Worm (Caenorhabditis elegans) whole organism, L4 larva: ENCODE results near the gene Y45F10A.7.
"Not testable (repeated sequence)": the region's sequence is repeated elsewhere in the genome, so short reads cannot be mapped to it uniquely, and the experiment has no call there.

Experiments used
- R02D3.7 ChIP-seq: fragments of 150-350 bp; sonication (generic microtip); optimal IDR thresholded peaks from 3 replicates; lab custom pipeline; 2014; ENCODE audit warnings: missing biosample characterization, missing genetic modification characterization
- aha-1 ChIP-seq: fragments of 150-350 bp; peaks from one replicate; lab custom pipeline; 2014; ENCODE audit warnings: missing biosample characterization, missing genetic modification characterization
- ama-1 ChIP-seq: fragments of 150-350 bp; optimal IDR thresholded peaks from 2 replicates; lab custom pipeline; 2014; ENCODE audit warnings: inconsistent platforms, mixed read lengths
- cey-2 ChIP-seq: sonication (generic microtip); optimal IDR thresholded peaks from 3 replicates; lab custom pipeline; 2017; ENCODE audit warnings: missing genetic modification characterization, mild to moderate bottlenecking, missing compliant biosample characterization, antibody characterized with exemption, borderline replicate concordance; ENCODE audit not compliant: insufficient read depth
- ctbp-1 ChIP-seq: fragments of 200-800 bp; sonication (Bioruptor generic); IDR thresholded peaks from 2 replicates; pipeline ENCODE4 v1.3.6; 2022; ENCODE audit warnings: missing genetic modification reagents, missing genetic modification characterization, missing compliant biosample characterization
- daf-16 ChIP-seq, 3 experiments: sonication (generic microtip); optimal IDR thresholded peaks; 2 replicates each; lab custom pipeline; 2016 to 2017; ENCODE audit warnings: missing genetic modification characterization in 3 of 3, missing genetic modification reagents in 3 of 3, mild to moderate bottlenecking in 2 of 3, missing compliant biosample characterization in 2 of 3, missing biosample characterization in 1 of 3, moderate library complexity in 1 of 3
- daf-19 ChIP-seq: fragments of 200-800 bp; sonication (Bioruptor generic); conservative IDR thresholded peaks from 2 replicates; pipeline ENCODE4 v1.3.6; 2022; ENCODE audit warnings: missing genetic modification characterization, missing compliant biosample characterization
- dmd-8 ChIP-seq: fragments of 200-800 bp; sonication (Bioruptor generic); IDR thresholded peaks from 2 replicates; pipeline ENCODE4 v1.3.6; 2022; ENCODE audit warnings: missing genetic modification characterization, missing compliant biosample characterization
- duxl-1 ChIP-seq: sonication (generic microtip); optimal IDR thresholded peaks from 2 replicates; lab custom pipeline; 2016; ENCODE audit warnings: mild to moderate bottlenecking, missing genetic modification characterization, moderate library complexity, missing compliant biosample characterization; ENCODE audit not compliant: poor library complexity
- dve-1 ChIP-seq: sonication (generic microtip); optimal IDR thresholded peaks from 2 replicates; lab custom pipeline; 2017; ENCODE audit warnings: antibody characterized with exemption, mild to moderate bottlenecking, missing genetic modification characterization, missing compliant biosample characterization; ENCODE audit not compliant: insufficient read depth
- egl-43 ChIP-seq: fragments of 200-800 bp; sonication (Bioruptor generic); IDR thresholded peaks from 2 replicates; pipeline ENCODE4 v1.3.6; 2022; ENCODE audit warnings: missing genetic modification reagents, missing genetic modification characterization, missing compliant biosample characterization
- fkh-10 ChIP-seq: fragments of 150-350 bp; optimal IDR thresholded peaks from 2 replicates; lab custom pipeline; 2014; ENCODE audit warnings: missing biosample characterization, missing genetic modification reagents, missing genetic modification characterization
- hlh-11 ChIP-seq: fragments of 200-800 bp; sonication (Bioruptor generic); optimal IDR thresholded peaks from 2 replicates; lab custom pipeline; 2018; ENCODE audit warnings: mild to moderate bottlenecking, missing genetic modification characterization, missing compliant biosample characterization
- lim-7 ChIP-seq: fragments of 200-800 bp; sonication (Bioruptor generic); IDR thresholded peaks from 2 replicates; pipeline ENCODE4 v1.3.6; 2022; ENCODE audit warnings: missing genetic modification characterization, missing compliant biosample characterization
- lin-1 ChIP-seq: fragments of 200-800 bp; sonication (Bioruptor generic); IDR thresholded peaks from 2 replicates; pipeline ENCODE4 v1.3.6; 2022; ENCODE audit warnings: missing genetic modification reagents, missing genetic modification characterization, missing compliant biosample characterization
- lin-38 ChIP-seq: fragments of 200-800 bp; sonication (Bioruptor generic); IDR thresholded peaks from 2 replicates; pipeline ENCODE4 v1.3.6; 2022; ENCODE audit warnings: missing genetic modification reagents, missing genetic modification characterization, missing compliant biosample characterization
- mep-1 ChIP-seq: fragments of 150-350 bp; sonication (generic microtip); optimal IDR thresholded peaks from 3 replicates; lab custom pipeline; 2014; ENCODE audit warnings: missing biosample characterization, missing genetic modification characterization
- mes-2 ChIP-seq: sonication (generic microtip); optimal IDR thresholded peaks from 2 replicates; lab custom pipeline; 2016; ENCODE audit warnings: missing genotype, mild to moderate bottlenecking, missing genetic modification characterization, missing compliant biosample characterization; ENCODE audit not compliant: poor library complexity, severe bottlenecking
- mxl-3 ChIP-seq: fragments of 200-800 bp; sonication (Bioruptor generic); optimal IDR thresholded peaks from 2 replicates; lab custom pipeline; 2018; ENCODE audit warnings: mild to moderate bottlenecking, missing genetic modification characterization, missing compliant biosample characterization
- nhr-28 ChIP-seq: fragments of 150-350 bp; optimal IDR thresholded peaks from 2 replicates; lab custom pipeline; 2014; ENCODE audit warnings: missing biosample characterization, missing genetic modification characterization
- nhr-41 ChIP-seq: fragments of 200-800 bp; sonication (Bioruptor generic); IDR thresholded peaks from 2 replicates; pipeline ENCODE4 v1.3.6; 2022; ENCODE audit warnings: missing genetic modification reagents, missing genetic modification characterization, missing compliant biosample characterization
- nhr-42 ChIP-seq: fragments of 200-800 bp; sonication (Bioruptor generic); IDR thresholded peaks from 2 replicates; pipeline ENCODE4 v1.3.6; 2022; ENCODE audit warnings: missing genetic modification characterization, missing compliant biosample characterization
- nhr-76 ChIP-seq: fragments of 150-350 bp; optimal IDR thresholded peaks from 2 replicates; lab custom pipeline; 2014; ENCODE audit warnings: missing biosample characterization, missing genetic modification characterization
- pha-4 ChIP-seq, 2 experiments: fragments of 150-350 bp in 1 of 2; fragments of 200-800 bp in 1 of 2; sonication (Bioruptor generic) in 1 of 2; IDR thresholded peaks in 1 of 2; optimal IDR thresholded peaks in 1 of 2; 2 replicates each; pipeline versions ENCODE4 v1.3.6 to Lab custom; 2014 to 2022; ENCODE audit warnings: missing genetic modification characterization in 2 of 2, missing genetic modification reagents in 2 of 2, missing biosample characterization in 1 of 2, missing compliant biosample characterization in 1 of 2
- rbr-2 ChIP-seq: sonication (generic microtip); optimal IDR thresholded peaks from 2 replicates; lab custom pipeline; 2016; ENCODE audit warnings: missing genotype, missing genetic modification characterization, missing compliant biosample characterization
- snpc-1.2 ChIP-seq: fragments of 200-800 bp; sonication (Bioruptor generic); IDR thresholded peaks from 2 replicates; pipeline ENCODE4 v1.3.6; 2022; ENCODE audit warnings: missing genetic modification reagents, missing genetic modification characterization, missing compliant biosample characterization
- unc-130 ChIP-seq: sonication (generic microtip); optimal IDR thresholded peaks from 2 replicates; lab custom pipeline; 2016; ENCODE audit warnings: missing genetic modification reagents, missing genetic modification characterization, missing compliant biosample characterization
- unc-62 ChIP-seq, 3 experiments: fragments of 150-350 bp in 1 of 3; sonication (generic microtip); optimal IDR thresholded peaks in 2 of 3; peaks in 1 of 3; 1 replicate in 1 of 3; 2 replicates in 2 of 3; lab custom pipeline; 2014 to 2017; ENCODE audit warnings: missing biosample characterization in 3 of 3, missing genetic modification characterization in 3 of 3, missing genetic modification reagents in 3 of 3, missing genotype in 1 of 3
- ztf-7 ChIP-seq: fragments of 150-350 bp; optimal IDR thresholded peaks from 2 replicates; lab custom pipeline; 2014; ENCODE audit warnings: missing biosample characterization, missing genetic modification characterization

The Y45F10A.7 gene

ce11 chrIV:13502806-13503363, 10.5 kb downstream of the Y45F10A.7 start, which contains the start of gene tbc-9:
Gene tbc-9 (minus strand): TSS chrIV:13502856.
- TF ChIP-seq nhr-42 (no peak), pha-4 (GFP tag; IDR thresholded peaks at IDR 0.05; lab: Robert Waterston, UW) (no peak), pha-4 (tag; optimal IDR thresholded peaks at IDR 0.05; lab: Kevin White, UChicago) (peak; percentile 51), daf-16 (GFP tag; optimal IDR thresholded peaks at IDR 0.05; lab: Kevin White, UChicago) (no peak), daf-16 (tag; optimal IDR thresholded peaks at IDR 0.05; lab: Kevin White, UChicago) (peak; percentile 57), ama-1 (lab: Kevin White, UChicago) (no peak), mes-2 (tag; lab: Kevin White, UChicago) (peak; percentile 6), duxl-1 (tag; lab: Kevin White, UChicago) (no peak), mep-1 (tag; lab: Kevin White, UChicago) (no peak), rbr-2 (tag; lab: Kevin White, UChicago) (no peak)

- TF ChIP-seq mes-2 (tag; lab: Kevin White, UChicago) (peak; percentile 13), unc-130 (GFP tag; lab: Kevin White, UChicago) (peak; percentile 36)
Observed at ce11 chrIV:13503365-13504015, 11.1 kb downstream of the Y45F10A.7 start.

- 0 out of 2 replicates have a peak, but pooled peaks have one; percentile 30 for TF ChIP-seq lim-7 (GFP tag; lab: Robert Waterston, UW)
- peak; percentile 36; the same call in 1 of the 2 replicates for TF ChIP-seq pha-4 (GFP tag; IDR thresholded peaks at IDR 0.05; lab: Robert Waterston, UW)
- not testable (repeated sequence) for TF ChIP-seq pha-4 (tag; optimal IDR thresholded peaks at IDR 0.05; lab: Kevin White, UChicago)
- TF ChIP-seq snpc-1.2 = peak; percentile 47; the same call in 1 of the 2 replicates
- TF ChIP-seq ctbp-1 (GFP tag; lab: Robert Waterston, UW) = 0 out of 2 replicates have a peak, but pooled peaks have one; percentile 11
- 0 out of 2 replicates have a peak, but pooled peaks have one; percentile 10 for TF ChIP-seq egl-43 (GFP tag; lab: Robert Waterston, UW)
- TF ChIP-seq lin-38 (GFP tag; lab: Robert Waterston, UW) = peak; percentile 56
Observed at ce11 chrIV:13504065-13504464, 11.7 kb downstream of the Y45F10A.7 start.

- TF ChIP-seq unc-62 (GFP tag; optimal IDR thresholded peaks at IDR 0.05 in 1 of 2; lab: Kevin White, UChicago) (peak in 1 of 2 experiments; percentile 47), unc-62 (tag; optimal IDR thresholded peaks at IDR 0.05; lab: Kevin White, UChicago) (no peak), fkh-10 (GFP tag; lab: Kevin White, UChicago) (no peak)
Observed at ce11 chrIV:13505144-13505543, 12.8 kb downstream of the Y45F10A.7 start, which contains the start of gene seld-1. Gene seld-1 (plus strand): TSS chrIV:13505444.

ce11 chrIV:13505662-13506061, 13.3 kb downstream of the Y45F10A.7 start, which contains the start of gene nlp-17:
Gene nlp-17 (minus strand): TSS chrIV:13505762.
- TF ChIP-seq dve-1 (tag; lab: Kevin White, UChicago) (no peak), nhr-28 (no peak), cey-2 (tag; lab: Kevin White, UChicago) (no peak), fkh-10 (GFP tag; lab: Kevin White, UChicago) (no peak), R02D3.7 (tag; lab: Kevin White, UChicago) (no peak), dmd-8 (GFP tag; lab: Robert Waterston, UW) (no peak), nhr-41 (no peak)

DNA sequence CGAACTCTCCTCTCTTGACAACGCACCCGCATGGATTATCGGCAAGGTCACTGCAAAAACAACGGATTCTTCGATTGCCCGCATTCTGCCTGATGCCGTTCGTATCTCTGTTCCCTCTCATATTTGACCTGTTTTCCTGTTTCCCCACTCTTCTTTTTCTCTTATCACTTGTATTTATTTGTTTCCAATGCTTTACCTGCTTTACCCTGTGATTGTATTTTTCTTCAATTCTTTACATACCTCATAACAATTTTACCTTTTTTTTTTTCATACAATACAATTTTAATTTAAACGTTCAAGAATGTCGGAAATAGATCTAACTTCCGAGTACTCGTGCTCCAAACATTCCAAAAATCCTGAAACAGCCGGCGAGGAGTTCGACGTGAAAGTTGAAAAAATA, 16.6 kb downstream of the Y45F10A.7 start, which contains the start of gene afmd-2:
afmd-2 (plus strand) TSS at position 301 of the 400 bp plus-strand sequence.
- TF ChIP-seq mxl-3 (GFP tag; lab: Kevin White, UChicago) = peak; percentile 16
- peak; percentile 48 for TF ChIP-seq aha-1
- TF ChIP-seq nhr-76 (tag; lab: Kevin White, UChicago) = no peak
- no peak for TF ChIP-seq daf-19 (GFP tag; lab: Robert Waterston, UW)
- TF ChIP-seq nhr-28 = peak; percentile 37
- TF ChIP-seq daf-16 (GFP tag; optimal IDR thresholded peaks at IDR 0.05; lab: Kevin White, UChicago) = no peak
- peak; percentile 70 for TF ChIP-seq daf-16 (tag; optimal IDR thresholded peaks at IDR 0.05; lab: Kevin White, UChicago)
- no peak for TF ChIP-seq hlh-11 (tag; lab: Kevin White, UChicago)
- TF ChIP-seq lin-1 (GFP tag; lab: Robert Waterston, UW) = no peak
- TF ChIP-seq ztf-7 (tag; lab: Kevin White, UChicago) = no peak
